Worm (Caenorhabditis elegans): ENCODE measurements around the gene tdc-1.

DNA sequence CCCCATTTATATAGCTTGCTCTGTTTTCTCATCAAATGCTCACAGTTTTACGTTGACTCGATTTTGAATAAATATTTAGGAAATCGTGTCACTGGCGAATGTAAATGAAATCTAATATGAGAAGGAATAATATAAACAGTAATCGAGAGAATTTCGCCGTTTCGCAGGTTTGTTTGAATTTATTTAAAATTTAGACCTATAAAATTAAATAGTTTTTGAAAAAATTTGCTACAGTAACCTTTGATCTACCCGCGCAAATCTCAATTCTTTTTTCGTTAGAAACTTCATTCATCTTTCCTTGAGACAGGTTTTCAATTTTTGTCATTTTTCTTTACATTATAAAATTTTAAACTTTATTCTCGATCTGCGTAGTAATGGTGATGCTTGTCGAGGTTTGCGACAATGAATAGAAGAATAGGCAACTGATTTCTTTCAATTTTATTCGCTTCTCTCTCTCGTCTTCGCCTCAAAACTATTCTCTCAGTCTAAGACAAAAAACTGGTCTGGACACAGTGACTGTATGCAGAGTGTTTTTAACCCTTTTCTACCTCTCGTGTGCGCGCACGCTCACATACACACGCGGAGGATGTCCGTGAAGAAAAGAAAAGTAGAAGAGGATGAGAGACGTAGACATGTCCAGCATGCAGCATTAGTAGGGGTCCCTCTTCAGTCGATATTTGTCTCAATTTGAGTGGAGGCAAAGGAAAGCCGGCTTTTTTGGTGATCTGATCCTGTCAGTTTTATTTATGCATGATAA lies 47.9 kb upstream of the tdc-1 start, which contains the start of gene dab-1:
- TF ChIP-seq aly-2 (tag; optimal IDR thresholded peaks at IDR 0.05) = no peak
- no peak for TF ChIP-seq elt-2 (tag; optimal IDR thresholded peaks at IDR 0.05)
- peak; percentile 15 for TF ChIP-seq mdl-1 (tag; optimal IDR thresholded peaks at IDR 0.05)
- peak; percentile 88 for TF ChIP-seq nhr-25 (tag; optimal IDR thresholded peaks at IDR 0.05)
- no peak for TF ChIP-seq ceh-28 (tag; optimal IDR thresholded peaks at IDR 0.05)
- peak; percentile 4 for TF ChIP-seq pha-4 (tag; optimal IDR thresholded peaks at IDR 0.05)
- no peak for TF ChIP-seq unc-39 (tag; optimal IDR thresholded peaks at IDR 0.05)
